Fruit fly (Drosophila melanogaster) whole organism, wandering third instar larva: Measurements from ENCODE around the gene CG45676.
A peak's percentile ranks its signal among the peaks of the same experiment; 100 is the strongest.

ENCODE experiments used
- Abd-B ChIP-seq: fragments of >200 bp; optimal IDR thresholded peaks from 2 replicates; lab custom pipeline; 2017; ENCODE audit warnings: missing biosample characterization, missing genetic modification characterization
- CG32264 ChIP-seq: fragments of 200-800 bp; sonication (Bioruptor generic); optimal IDR thresholded peaks from 2 replicates; lab custom pipeline; 2016; ENCODE audit warnings: missing biosample characterization, missing genetic modification characterization
- CG9705 ChIP-seq: fragments of 200-800 bp; sonication (Bioruptor generic); optimal IDR thresholded peaks from 2 replicates; lab custom pipeline; 2018; ENCODE audit warnings: missing biosample characterization, mild to moderate bottlenecking, missing genetic modification characterization
- Dfd ChIP-seq: fragments of >200 bp; optimal IDR thresholded peaks from 2 replicates; lab custom pipeline; 2017; ENCODE audit warnings: missing biosample characterization, missing genetic modification characterization
- HLH106 ChIP-seq: fragments of 200-800 bp; optimal IDR thresholded peaks from 3 replicates; lab custom pipeline; 2019; ENCODE audit warnings: missing biosample characterization, mild to moderate bottlenecking, missing genetic modification characterization, moderate library complexity
- Hnf4 ChIP-seq: fragments of 200-800 bp; sonication (Bioruptor generic); optimal IDR thresholded peaks from 2 replicates; lab custom pipeline; 2016; ENCODE audit warnings: missing biosample characterization, mild to moderate bottlenecking, missing genetic modification characterization
- Hr78 ChIP-seq: fragments of >200 bp; optimal IDR thresholded peaks from 2 replicates; lab custom pipeline; 2017; ENCODE audit warnings: missing biosample characterization, missing genetic modification characterization
- Mio ChIP-seq: sonication (Bioruptor generic); optimal IDR thresholded peaks from 2 replicates; lab custom pipeline; 2016; ENCODE audit warnings: missing biosample characterization, missing genetic modification characterization
- N ChIP-seq: fragments of >200 bp; optimal IDR thresholded peaks from 2 replicates; lab custom pipeline; 2018; ENCODE audit warnings: missing biosample characterization, missing external identifiers, missing genetic modification characterization
- OdsH ChIP-seq: fragments of 200-800 bp; sonication (Bioruptor generic); optimal IDR thresholded peaks from 2 replicates; lab custom pipeline; 2016; ENCODE audit warnings: missing biosample characterization, mild to moderate bottlenecking, missing genetic modification characterization
- Rel ChIP-seq, 2 experiments: fragments of 200-800 bp; sonication (Bioruptor generic) in 1 of 2; optimal IDR thresholded peaks; 2 replicates in 1 of 2; 3 replicates in 1 of 2; lab custom pipeline; 2016 to 2019; ENCODE audit warnings: mild to moderate bottlenecking in 2 of 2, missing biosample characterization in 2 of 2, missing genetic modification characterization in 2 of 2, moderate library complexity in 1 of 2
- Sp1 ChIP-seq: fragments of 200-800 bp; sonication (Bioruptor generic); optimal IDR thresholded peaks from 3 replicates; lab custom pipeline; 2019; ENCODE audit warnings: missing biosample characterization, mild to moderate bottlenecking, missing genetic modification characterization, moderate library complexity
- Vsx2 ChIP-seq: fragments of 200-300, 225-300 bp; sonication (Bioruptor generic); optimal IDR thresholded peaks from 2 replicates; lab custom pipeline; 2018; ENCODE audit warnings: missing biosample characterization, missing genetic modification characterization; ENCODE audit not compliant: partially characterized antibody
- brk ChIP-seq: fragments of 200-800 bp; sonication (Bioruptor generic); optimal IDR thresholded peaks from 2 replicates; lab custom pipeline; 2016; ENCODE audit warnings: missing biosample characterization, mild to moderate bottlenecking, missing genetic modification characterization
- dl ChIP-seq, 2 experiments: fragments of 175-275, 200-275 bp in 1 of 2; fragments of 200-275 bp in 1 of 2; sonication (Bioruptor generic); optimal IDR thresholded peaks; lab custom pipeline; 2018; ENCODE audit warnings: mild to moderate bottlenecking in 2 of 2, missing biosample characterization in 2 of 2, missing genetic modification characterization in 2 of 2, moderate library complexity in 2 of 2; ENCODE audit not compliant: partially characterized antibody in 2 of 2, insufficient read depth in 1 of 2
- dmrt93B ChIP-seq: fragments of 200-800 bp; sonication (Bioruptor generic); optimal IDR thresholded peaks from 2 replicates; lab custom pipeline; 2018; ENCODE audit warnings: missing biosample characterization, mild to moderate bottlenecking, missing genetic modification characterization
- dsf ChIP-seq: sonication (Bioruptor generic); optimal IDR thresholded peaks from 2 replicates; lab custom pipeline; 2016; ENCODE audit warnings: missing biosample characterization, missing genetic modification characterization, borderline replicate concordance
- ey ChIP-seq: fragments of 200-800 bp; sonication (Bioruptor generic); optimal IDR thresholded peaks from 2 replicates; lab custom pipeline; 2016; ENCODE audit warnings: missing biosample characterization, missing genetic modification characterization
- foxo ChIP-seq, 2 experiments: fragments of 200-800 bp; sonication (Bioruptor generic); optimal IDR thresholded peaks; 2 replicates in 1 of 2; 3 replicates in 1 of 2; lab custom pipeline; 2016 to 2017; ENCODE audit warnings: missing biosample characterization in 2 of 2, missing genetic modification characterization in 2 of 2
- fru ChIP-seq: fragments of 200-800 bp; sonication (Bioruptor generic); optimal IDR thresholded peaks from 3 replicates; lab custom pipeline; 2016; ENCODE audit warnings: missing biosample characterization, mild to moderate bottlenecking, missing genetic modification characterization
- h ChIP-seq: fragments of 200-800 bp; sonication (Bioruptor generic); optimal IDR thresholded peaks from 3 replicates; lab custom pipeline; 2016; ENCODE audit warnings: missing biosample characterization, mild to moderate bottlenecking, missing genetic modification characterization
- lola ChIP-seq: fragments of >200 bp; optimal IDR thresholded peaks from 2 replicates; lab custom pipeline; 2017; ENCODE audit warnings: missing biosample characterization, missing genetic modification characterization
- sage ChIP-seq: fragments of 200-800 bp; sonication (Bioruptor generic); optimal IDR thresholded peaks from 2 replicates; lab custom pipeline; 2016; ENCODE audit warnings: missing biosample characterization, mild to moderate bottlenecking, missing genetic modification characterization
- tai ChIP-seq: sonication (Bioruptor generic); optimal IDR thresholded peaks from 2 replicates; lab custom pipeline; 2016; ENCODE audit warnings: missing biosample characterization, missing genetic modification characterization
- usp ChIP-seq: fragments of >200 bp; optimal IDR thresholded peaks from 2 replicates; lab custom pipeline; 2017; ENCODE audit warnings: missing biosample characterization, missing genetic modification characterization
- woc ChIP-seq: sonication (Bioruptor generic); optimal IDR thresholded peaks from 2 replicates; lab custom pipeline; 2016; ENCODE audit warnings: missing biosample characterization, mild to moderate bottlenecking, missing genetic modification characterization

Gene CG45676

DNA sequence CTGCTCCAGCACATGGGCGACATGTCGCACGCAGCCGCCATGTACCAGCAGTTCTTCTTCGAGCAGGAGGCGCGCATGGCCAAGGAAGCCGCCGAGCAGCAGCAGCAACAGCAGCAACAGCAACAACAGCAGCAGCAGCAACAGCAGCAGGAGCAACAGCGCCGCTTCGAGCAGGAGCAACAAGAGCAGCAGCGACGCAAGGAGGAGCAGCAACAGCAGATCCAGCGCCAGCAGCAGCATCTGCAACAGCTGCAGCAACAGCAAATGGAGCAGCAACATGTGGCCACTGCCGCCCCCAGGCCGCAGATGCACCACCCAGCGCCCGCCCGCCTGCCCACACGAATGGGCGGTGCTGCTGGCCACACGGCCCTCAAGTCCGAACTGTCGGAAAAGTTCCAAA lies 43.5 kb upstream of the CG45676 start:
- TF ChIP-seq Dfd (peak; percentile 92), dl (GFP tag; optimal IDR thresholded peaks at IDR 0.05; lab: Kevin White, UChicago; ENCODE audit: insufficient read depth in 1 of 2, partially characterized antibody in 2 of 2) (no peak), Vsx2 (GFP tag; lab: Kevin White, UChicago) (no peak), lola (no peak), CG9705 (no peak)

DNA sequence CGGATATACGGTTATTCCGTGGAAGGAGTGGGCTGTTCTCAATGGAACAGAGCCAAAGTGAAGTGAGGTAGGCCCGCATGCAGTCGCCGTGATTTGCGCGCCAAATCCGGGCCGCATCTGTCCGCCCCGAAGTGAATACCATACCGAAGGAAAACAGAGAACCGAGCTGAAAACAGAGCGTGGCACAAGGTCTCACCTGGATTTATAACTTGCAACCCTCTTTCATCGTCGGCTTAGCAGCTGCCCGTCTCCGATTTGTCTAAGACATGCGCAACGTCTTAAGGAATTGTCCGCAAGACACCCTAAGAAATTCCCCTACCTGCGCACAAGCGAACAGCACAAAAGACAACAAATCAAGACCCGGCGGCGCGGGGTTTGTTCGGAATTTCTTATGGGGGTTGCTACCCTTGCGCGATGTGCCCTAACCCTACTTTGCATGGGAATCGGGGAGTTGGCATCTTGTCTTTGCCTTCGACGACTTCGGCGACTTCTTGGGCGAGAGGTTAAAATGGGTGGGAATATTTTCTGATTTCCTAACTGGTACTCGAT lies 40.0 kb upstream of the CG45676 start:
- no peak for TF ChIP-seq woc (GFP tag; lab: Kevin White, UChicago)
- TF ChIP-seq usp (GFP tag; lab: Kevin White, UChicago): no peak
- TF ChIP-seq, all 38 proteins: peak for 0

DNA sequence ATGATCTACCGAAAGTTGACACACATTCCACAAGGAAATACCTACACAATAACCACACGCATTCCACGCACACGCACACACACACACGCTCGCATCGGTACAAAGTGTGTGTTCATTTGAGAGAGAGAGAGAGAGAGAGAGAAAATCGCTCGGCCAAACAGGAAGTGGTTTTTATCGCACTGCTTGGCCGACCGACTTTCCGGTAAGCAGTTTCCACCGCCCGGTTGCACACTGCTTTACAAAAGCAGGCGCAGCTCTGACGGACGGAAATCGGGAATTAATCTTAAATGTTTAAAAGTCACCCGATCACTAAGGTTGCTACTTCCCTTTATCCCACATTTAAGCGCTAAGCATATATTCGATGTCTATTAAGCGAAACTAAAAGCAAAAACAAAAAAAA lies 25.9 kb upstream of the CG45676 start:
- TF ChIP-seq ey (GFP tag; lab: Kevin White, UChicago) (no peak), dmrt93B (GFP tag; lab: Kevin White, UChicago) (no peak), N (no peak), Hr78 (no peak), h (GFP tag; lab: Kevin White, UChicago) (no peak), Dfd (peak; percentile 22)

DNA sequence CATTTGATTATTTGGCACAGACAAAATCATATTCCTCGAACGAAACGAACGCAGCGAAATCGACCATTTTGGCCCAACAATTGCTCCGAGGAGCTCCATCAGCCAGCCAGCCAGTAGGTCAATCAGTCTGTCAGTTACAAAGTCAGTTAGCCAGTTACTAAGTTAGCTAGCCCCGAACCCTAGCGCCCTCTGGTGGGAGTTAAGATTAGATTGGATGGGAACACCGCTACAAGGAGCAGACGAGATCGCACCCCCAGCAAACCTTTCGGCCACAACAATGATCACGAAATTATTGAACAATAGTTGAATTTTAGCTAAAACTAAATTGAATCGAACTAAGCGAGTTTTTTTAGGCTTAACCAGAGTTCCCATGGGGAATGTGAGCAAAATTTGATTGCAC lies 24.8 kb upstream of the CG45676 start:
- TF ChIP-seq Hr78: no peak
- no peak for TF ChIP-seq sage
- no peak for TF ChIP-seq ey (GFP tag; lab: Kevin White, UChicago)
- TF ChIP-seq Sp1 (GFP tag; lab: Kevin White, UChicago): no peak

DNA sequence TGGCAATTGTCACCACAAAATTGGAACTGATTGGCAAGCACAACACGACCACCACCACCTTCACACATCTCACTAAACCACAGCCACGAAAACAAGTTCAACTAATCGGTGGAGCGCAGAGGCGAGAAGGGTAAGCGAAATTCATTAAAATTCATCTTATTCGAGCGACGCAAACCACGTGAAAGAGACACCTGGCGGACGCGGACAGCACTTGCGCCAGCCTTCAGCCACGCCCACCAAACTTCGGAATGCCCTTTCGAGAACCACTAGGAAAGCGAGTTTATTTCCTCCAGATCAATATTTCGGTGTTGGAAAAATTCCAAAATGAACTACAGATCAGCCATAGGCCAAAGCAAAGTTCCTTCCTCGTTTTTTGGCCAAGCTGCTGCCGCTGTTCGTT lies 23.1 kb upstream of the CG45676 start:
- no peak for TF ChIP-seq dmrt93B (GFP tag; lab: Kevin White, UChicago)
- TF ChIP-seq usp (GFP tag; lab: Kevin White, UChicago): no peak
- no peak for TF ChIP-seq Mio (GFP tag; lab: Kevin White, UChicago)
- no peak for TF ChIP-seq foxo (GFP tag; optimal IDR thresholded peaks at IDR 0.05; lab: Kevin White, UChicago)
- no peak for TF ChIP-seq h (GFP tag; lab: Kevin White, UChicago)
- TF ChIP-seq brk (GFP tag; lab: Kevin White, UChicago): no peak
- no peak for TF ChIP-seq Dfd

DNA sequence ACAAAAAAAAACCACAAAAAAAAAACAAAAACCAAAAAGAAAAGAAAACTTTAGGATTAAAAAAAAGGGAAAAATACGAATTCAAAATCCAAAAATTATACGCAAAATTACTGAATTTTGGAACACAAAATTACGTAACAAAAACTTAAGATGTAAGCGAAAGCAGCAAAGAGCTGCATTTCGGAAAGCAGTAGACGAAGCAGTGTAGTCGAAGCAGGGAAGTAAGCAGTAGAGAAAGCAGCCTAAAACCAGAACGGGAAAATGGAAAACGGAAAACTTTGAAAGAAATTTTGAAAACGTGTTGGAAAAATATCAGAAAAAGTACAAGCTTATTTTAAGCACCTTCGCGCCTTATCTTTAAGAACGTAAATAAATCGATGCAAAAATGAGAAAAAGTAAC lies 15.8 kb upstream of the CG45676 start:
- TF ChIP-seq dsf (GFP tag; lab: Kevin White, UChicago) (no peak), dl (GFP tag; optimal IDR thresholded peaks at IDR 0.05; lab: Kevin White, UChicago; ENCODE audit: insufficient read depth in 1 of 2, partially characterized antibody in 2 of 2) (no peak), dmrt93B (GFP tag; lab: Kevin White, UChicago) (no peak), Vsx2 (GFP tag; lab: Kevin White, UChicago) (no peak), Abd-B (no peak), Hr78 (no peak), h (GFP tag; lab: Kevin White, UChicago) (no peak), Mio (GFP tag; lab: Kevin White, UChicago) (no peak)

DNA sequence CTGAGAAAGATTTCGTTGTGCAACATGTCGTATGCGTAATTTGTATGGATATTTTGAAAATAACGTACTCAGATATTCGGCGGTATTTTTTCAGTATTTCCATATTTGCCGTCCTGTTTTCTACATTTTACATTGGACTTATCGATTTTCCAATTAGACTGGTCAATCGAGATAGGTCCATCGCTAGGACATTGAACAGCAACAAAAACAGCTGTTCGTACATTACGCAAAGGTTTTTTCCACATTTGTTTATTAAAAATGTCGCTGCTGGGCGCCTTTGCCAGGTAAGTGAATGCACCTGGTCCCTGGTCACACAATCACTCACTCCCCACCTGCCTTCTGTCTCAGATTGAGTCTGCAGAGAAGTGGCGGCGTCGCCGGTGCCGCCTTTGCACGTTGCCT lies 11.0 kb upstream of the CG45676 start, which contains the start of gene mRpL40:
mRpL40 (plus strand) TSS at position 186 of the 402 bp plus-strand sequence.
- TF ChIP-seq HLH106 (tag; lab: Kevin White, UChicago) (no peak), CG32264 (GFP tag; lab: Kevin White, UChicago) (no peak), dl (GFP tag; optimal IDR thresholded peaks at IDR 0.05; lab: Kevin White, UChicago; ENCODE audit: insufficient read depth in 1 of 2, partially characterized antibody in 2 of 2) (no peak), brk (GFP tag; lab: Kevin White, UChicago) (no peak), h (GFP tag; lab: Kevin White, UChicago) (no peak), N (no peak), OdsH (no peak), fru (GFP tag; lab: Kevin White, UChicago) (no peak), tai (GFP tag; lab: Kevin White, UChicago) (no peak), Rel (GFP tag; optimal IDR thresholded peaks at IDR 0.05; lab: Kevin White, UChicago) (no peak), Rel (tag; optimal IDR thresholded peaks at IDR 0.05; lab: Kevin White, UChicago) (no peak), Hnf4 (GFP tag; lab: Kevin White, UChicago) (no peak)
